Worm (Caenorhabditis elegans) whole organism, young adult: ENCODE results near the gene F42E8.1.

Experiments used
- C06A6.2 ChIP-seq: fragments of 200-800 bp; sonication (Bioruptor generic); conservative IDR thresholded peaks from 2 replicates; pipeline ENCODE4 v1.3.6; 2022; ENCODE audit warnings: missing genetic modification characterization, missing compliant biosample characterization
- C17E4.6 ChIP-seq: fragments of 200-800 bp; sonication (Bioruptor generic); IDR thresholded peaks from 2 replicates; pipeline ENCODE4 v1.3.6; 2022; ENCODE audit warnings: missing genetic modification reagents, missing genetic modification characterization, missing compliant biosample characterization
- F10E7.11 ChIP-seq: sonication (generic microtip); optimal IDR thresholded peaks from 2 replicates; lab custom pipeline; 2017; ENCODE audit warnings: mild to moderate bottlenecking, missing genetic modification characterization, moderate library complexity, missing compliant biosample characterization
- F37B4.10 ChIP-seq: fragments of 200-800 bp; sonication (Bioruptor generic); IDR thresholded peaks from 2 replicates; pipeline ENCODE4 v1.3.6; 2022; ENCODE audit warnings: missing genetic modification characterization, missing compliant biosample characterization
- F55B11.4 ChIP-seq: sonication (generic microtip); optimal IDR thresholded peaks from 2 replicates; lab custom pipeline; 2016; ENCODE audit warnings: missing compliant biosample characterization, missing genetic modification characterization, borderline replicate concordance; ENCODE audit not compliant: insufficient read depth
- K11D2.4 ChIP-seq: fragments of 200-800 bp; sonication (Bioruptor generic); IDR thresholded peaks from 2 replicates; pipeline ENCODE4 v1.3.6; 2022; ENCODE audit warnings: missing genetic modification reagents, missing genetic modification characterization, missing compliant biosample characterization
- K12H6.12 ChIP-seq: fragments of 200-800 bp; sonication (Bioruptor generic); optimal IDR thresholded peaks from 2 replicates; lab custom pipeline; 2018; ENCODE audit warnings: mild to moderate bottlenecking, missing genetic modification characterization, missing compliant biosample characterization
- T07F8.4 ChIP-seq: sonication (generic microtip); optimal IDR thresholded peaks from 2 replicates; lab custom pipeline; 2016; ENCODE audit warnings: mild to moderate bottlenecking, missing genetic modification characterization, moderate library complexity, missing compliant biosample characterization
- Y53F4B.3 ChIP-seq: fragments of 200-800 bp; sonication (Bioruptor generic); IDR thresholded peaks from 2 replicates; pipeline ENCODE4 v1.3.6; 2022; ENCODE audit warnings: missing genetic modification reagents, missing genetic modification characterization, missing compliant biosample characterization
- Y67H2A.10 ChIP-seq: fragments of 200-800 bp; sonication (Bioruptor generic); conservative IDR thresholded peaks from 2 replicates; pipeline ENCODE4 v1.3.6; 2022; ENCODE audit warnings: missing genetic modification reagents, missing genetic modification characterization, missing compliant biosample characterization
- ZK185.1 ChIP-seq: sonication (generic microtip); optimal IDR thresholded peaks from 2 replicates; lab custom pipeline; 2016; ENCODE audit warnings: mild to moderate bottlenecking, missing genetic modification characterization, missing compliant biosample characterization; ENCODE audit not compliant: poor library complexity, severe bottlenecking
- aptf-2 ChIP-seq: fragments of 200-800 bp; sonication (Bioruptor generic); conservative IDR thresholded peaks from 2 replicates; pipeline ENCODE4 v1.3.6; 2022; ENCODE audit warnings: missing genetic modification reagents, missing genetic modification characterization, missing compliant biosample characterization
- aptf-3 ChIP-seq: fragments of 200-800 bp; sonication (Bioruptor generic); IDR thresholded peaks from 2 replicates; pipeline ENCODE4 v1.3.6; 2022; ENCODE audit warnings: missing genetic modification characterization, missing compliant biosample characterization
- atf-7 ChIP-seq: sonication (generic microtip); optimal IDR thresholded peaks from 2 replicates; lab custom pipeline; 2017; ENCODE audit warnings: mild to moderate bottlenecking, missing genetic modification characterization, missing compliant biosample characterization
- athp-1 ChIP-seq: sonication (generic microtip); optimal IDR thresholded peaks from 2 replicates; lab custom pipeline; 2017; ENCODE audit warnings: mild to moderate bottlenecking, missing genetic modification characterization, missing compliant biosample characterization
- ccch-3 ChIP-seq: fragments of 200-800 bp; sonication (Bioruptor generic); optimal IDR thresholded peaks from 2 replicates; lab custom pipeline; 2018; ENCODE audit warnings: mild to moderate bottlenecking, missing genetic modification characterization, missing compliant biosample characterization
- cebp-2 ChIP-seq: fragments of 200-800 bp; sonication (Bioruptor generic); IDR thresholded peaks from 2 replicates; pipeline ENCODE4 v1.3.6; 2022; ENCODE audit warnings: missing genetic modification characterization, missing compliant biosample characterization
- ceh-40 ChIP-seq: fragments of 200-800 bp; sonication (Bioruptor generic); IDR thresholded peaks from 2 replicates; pipeline ENCODE4 v1.3.6; 2022; ENCODE audit warnings: missing genetic modification characterization, missing compliant biosample characterization
- ceh-58 ChIP-seq: fragments of 200-800 bp; sonication (Bioruptor generic); IDR thresholded peaks from 2 replicates; pipeline ENCODE4 v1.3.6; 2022; ENCODE audit warnings: missing genetic modification characterization, missing compliant biosample characterization
- ceh-91 ChIP-seq: fragments of 200-800 bp; sonication (Bioruptor generic); IDR thresholded peaks from 2 replicates; pipeline ENCODE4 v1.3.6; 2022; ENCODE audit warnings: missing genetic modification reagents, missing genetic modification characterization, missing compliant biosample characterization
- die-1 ChIP-seq: sonication (generic microtip); optimal IDR thresholded peaks from 2 replicates; lab custom pipeline; 2016; ENCODE audit warnings: missing genotype, mild to moderate bottlenecking, missing genetic modification characterization, missing compliant biosample characterization
- dpff-1 ChIP-seq: sonication (generic microtip); optimal IDR thresholded peaks from 2 replicates; lab custom pipeline; 2017; ENCODE audit warnings: mild to moderate bottlenecking, missing genetic modification characterization, missing compliant biosample characterization
- efl-1 ChIP-seq: fragments of 150-350 bp; optimal IDR thresholded peaks from 2 replicates; lab custom pipeline; 2014; ENCODE audit warnings: missing biosample characterization, missing genetic modification reagents, missing genetic modification characterization
- egl-18 ChIP-seq: fragments of 200-800 bp; sonication (Bioruptor generic); IDR thresholded peaks from 2 replicates; pipeline ENCODE4 v1.3.6; 2022; ENCODE audit warnings: missing genetic modification reagents, missing genetic modification characterization, missing compliant biosample characterization
- ets-4 ChIP-seq: fragments of 200-800 bp; sonication (Bioruptor generic); optimal IDR thresholded peaks from 2 replicates; lab custom pipeline; 2018; ENCODE audit warnings: mild to moderate bottlenecking, missing genetic modification characterization, missing compliant biosample characterization
- him-1 ChIP-seq: sonication (generic microtip); optimal IDR thresholded peaks from 2 replicates; lab custom pipeline; 2016; ENCODE audit warnings: missing genotype, missing genetic modification reagents, missing genetic modification characterization, missing compliant biosample characterization
- hrde-1 ChIP-seq: sonication (generic microtip); optimal IDR thresholded peaks from 2 replicates; lab custom pipeline; 2016; ENCODE audit warnings: missing genetic modification characterization, mild to moderate bottlenecking, missing compliant biosample characterization, moderate library complexity, missing genotype, missing genetic modification reagents, borderline replicate concordance
- lag-1 ChIP-seq: fragments of 200-800 bp; sonication (Bioruptor generic); IDR thresholded peaks from 2 replicates; pipeline ENCODE4 v1.3.6; 2022; ENCODE audit warnings: missing genetic modification reagents, missing genetic modification characterization, missing compliant biosample characterization
- let-607 ChIP-seq, 2 experiments: fragments of 200-800 bp in 1 of 2; sonication (Bioruptor generic) in 1 of 2; sonication (generic microtip) in 1 of 2; optimal IDR thresholded peaks; 2 replicates each; lab custom pipeline; 2016 to 2018; ENCODE audit warnings: mild to moderate bottlenecking in 2 of 2, missing compliant biosample characterization in 2 of 2, missing genetic modification characterization in 2 of 2, moderate library complexity in 2 of 2, missing genotype in 1 of 2
- lir-1 ChIP-seq: fragments of 200-800 bp; sonication (Bioruptor generic); conservative IDR thresholded peaks from 2 replicates; pipeline ENCODE4 v1.3.6; 2022; ENCODE audit warnings: missing genetic modification reagents, missing genetic modification characterization, missing compliant biosample characterization
- lsy-27 ChIP-seq: sonication (generic microtip); optimal IDR thresholded peaks from 2 replicates; lab custom pipeline; 2017; ENCODE audit warnings: missing genetic modification characterization, mild to moderate bottlenecking, missing compliant biosample characterization, antibody characterized with exemption, missing genotype, borderline replicate concordance; ENCODE audit not compliant: insufficient read depth
- madf-3 ChIP-seq: fragments of 200-800 bp; sonication (Bioruptor generic); IDR thresholded peaks from 2 replicates; pipeline ENCODE4 v1.3.6; 2022; ENCODE audit warnings: missing genetic modification reagents, missing genetic modification characterization, missing compliant biosample characterization
- madf-8 ChIP-seq: fragments of 200-800 bp; sonication (Bioruptor generic); conservative IDR thresholded peaks from 2 replicates; pipeline ENCODE4 v1.3.6; 2022; ENCODE audit warnings: missing genetic modification reagents, missing genetic modification characterization, missing compliant biosample characterization
- nhr-179 ChIP-seq: sonication (generic microtip); optimal IDR thresholded peaks from 2 replicates; lab custom pipeline; 2016; ENCODE audit warnings: mild to moderate bottlenecking, missing genetic modification characterization, missing compliant biosample characterization
- nhr-80 ChIP-seq: sonication (generic microtip); optimal IDR thresholded peaks from 2 replicates; lab custom pipeline; 2016; ENCODE audit warnings: missing genetic modification characterization, missing compliant biosample characterization
- nhr-90 ChIP-seq: sonication (generic microtip); optimal IDR thresholded peaks from 2 replicates; lab custom pipeline; 2016; ENCODE audit warnings: missing genotype, mild to moderate bottlenecking, missing genetic modification characterization, missing compliant biosample characterization
- pbrm-1 ChIP-seq: fragments of 200-800 bp; sonication (Bioruptor generic); IDR thresholded peaks from 2 replicates; pipeline ENCODE4 v1.3.6; 2022; ENCODE audit warnings: missing genetic modification reagents, missing genetic modification characterization, missing compliant biosample characterization
- pha-4 ChIP-seq: fragments of 150-350 bp; sonication (generic microtip); optimal IDR thresholded peaks from 2 replicates; lab custom pipeline; 2014; ENCODE audit warnings: missing biosample characterization, missing genetic modification reagents, missing genetic modification characterization
- rec-8 ChIP-seq, 2 experiments: sonication (generic microtip); optimal IDR thresholded peaks; 2 replicates each; lab custom pipeline; 2016; ENCODE audit warnings: mild to moderate bottlenecking in 2 of 2, missing genetic modification characterization in 2 of 2, missing genetic modification reagents in 2 of 2, missing genotype in 2 of 2, missing biosample characterization in 1 of 2, missing compliant biosample characterization in 1 of 2, moderate library complexity in 1 of 2
- repo-1 ChIP-seq: sonication (generic microtip); optimal IDR thresholded peaks from 2 replicates; lab custom pipeline; 2017; ENCODE audit warnings: mild to moderate bottlenecking, missing genetic modification characterization, missing compliant biosample characterization
- snpc-1.1 ChIP-seq: sonication (generic microtip); optimal IDR thresholded peaks from 2 replicates; lab custom pipeline; 2017; ENCODE audit warnings: missing genetic modification characterization, mild to moderate bottlenecking, missing compliant biosample characterization, antibody characterized with exemption, moderate library complexity, missing genotype, missing genetic modification reagents; ENCODE audit not compliant: insufficient read depth
- sptf-2 ChIP-seq: fragments of 200-800 bp; sonication (Bioruptor generic); optimal IDR thresholded peaks from 2 replicates; lab custom pipeline; 2018; ENCODE audit warnings: mild to moderate bottlenecking, missing genetic modification characterization, missing compliant biosample characterization
- tbp1 ChIP-seq: fragments of 200-800 bp; sonication (Bioruptor generic); optimal IDR thresholded peaks from 2 replicates; lab custom pipeline; 2018; ENCODE audit warnings: mild to moderate bottlenecking, missing genetic modification characterization, missing compliant biosample characterization
- ztf-22 ChIP-seq: fragments of 200-800 bp; sonication (Bioruptor generic); optimal IDR thresholded peaks from 2 replicates; lab custom pipeline; 2018; ENCODE audit warnings: mild to moderate bottlenecking, missing genetic modification characterization, moderate library complexity, missing compliant biosample characterization
- ztf-25 ChIP-seq: fragments of 200-800 bp; sonication (Bioruptor generic); IDR thresholded peaks from 2 replicates; pipeline ENCODE4 v1.3.6; 2022; ENCODE audit warnings: missing genetic modification reagents, missing genetic modification characterization, missing compliant biosample characterization
- ztf-28 ChIP-seq: fragments of 200-800 bp; sonication (Bioruptor generic); IDR thresholded peaks from 2 replicates; pipeline ENCODE4 v1.3.6; 2022; ENCODE audit warnings: missing genetic modification reagents, missing genetic modification characterization, missing compliant biosample characterization

F42E8.1 gene

ce11 chrV:13075432-13075831 lies 13.5 kb downstream of the F42E8.1 start:
- no peak for TF ChIP-seq Y67H2A.10 (GFP tag; lab: Robert Waterston, UW)

- TF ChIP-seq lsy-27 (tag; lab: Kevin White, UChicago), result no peak
- TF ChIP-seq repo-1, result no peak
- peak; percentile 38; the same call in 1 of the 2 replicates for TF ChIP-seq K11D2.4
- no peak for TF ChIP-seq aptf-3
- TF ChIP-seq aptf-2, result no peak
- TF ChIP-seq atf-7 (tag; lab: Kevin White, UChicago), result no peak
- no peak for TF ChIP-seq ztf-22 (GFP tag; lab: Kevin White, UChicago)
- no peak for TF ChIP-seq cebp-2 (GFP tag; lab: Robert Waterston, UW)
- TF ChIP-seq rec-8 (tag; optimal IDR thresholded peaks at IDR 0.05; lab: Kevin White, UChicago), result no peak
- no peak for TF ChIP-seq efl-1 (GFP tag; lab: Kevin White, UChicago)
- TF ChIP-seq F55B11.4 (tag; lab: Kevin White, UChicago), result no peak
- no peak for TF ChIP-seq athp-1 (tag; lab: Kevin White, UChicago)
- TF ChIP-seq ceh-40 (GFP tag; lab: Robert Waterston, UW), result no peak
- TF ChIP-seq ceh-58 (GFP tag; lab: Robert Waterston, UW), result no peak
- TF ChIP-seq C17E4.6 (GFP tag; lab: Robert Waterston, UW), result no peak
- no peak for TF ChIP-seq K12H6.12
- TF ChIP-seq C06A6.2 (GFP tag; lab: Robert Waterston, UW), result 0 out of 2 replicates have a peak, but pooled peaks have one; percentile 12
- no peak for TF ChIP-seq ets-4 (GFP tag; lab: Kevin White, UChicago)
- TF ChIP-seq tbp1 (GFP tag; lab: Kevin White, UChicago), result no peak
- TF ChIP-seq Y53F4B.3 (GFP tag; lab: Robert Waterston, UW), result no peak
- no peak for TF ChIP-seq ztf-25 (GFP tag; lab: Robert Waterston, UW)
- TF ChIP-seq pha-4 (tag; lab: Kevin White, UChicago), result no peak
- no peak for TF ChIP-seq ztf-28
- no peak for TF ChIP-seq ccch-3
- no peak for TF ChIP-seq dpff-1 (tag; lab: Kevin White, UChicago)
- TF ChIP-seq nhr-80 (tag; lab: Kevin White, UChicago), result peak; percentile 62
- TF ChIP-seq hrde-1 (tag; lab: Kevin White, UChicago), result no peak
- TF ChIP-seq let-607 (tag; optimal IDR thresholded peaks at IDR 0.05; lab: Kevin White, UChicago), result peak in 1 of 2 experiments; percentile 78
- no peak for TF ChIP-seq ceh-91
- TF ChIP-seq madf-8 (GFP tag; lab: Robert Waterston, UW), result no peak
- no peak for TF ChIP-seq F10E7.11 (tag; lab: Kevin White, UChicago)
- no peak for TF ChIP-seq snpc-1.1 (tag; lab: Kevin White, UChicago)
- TF ChIP-seq madf-3 (GFP tag; lab: Robert Waterston, UW), result no peak
- no peak for TF ChIP-seq nhr-179 (tag; lab: Kevin White, UChicago)
- TF ChIP-seq him-1 (tag; lab: Kevin White, UChicago), result no peak
- no peak for TF ChIP-seq ZK185.1 (tag; lab: Kevin White, UChicago)
- no peak for TF ChIP-seq sptf-2 (GFP tag; lab: Kevin White, UChicago)
- TF ChIP-seq lir-1, result no peak
- TF ChIP-seq F37B4.10 (GFP tag; lab: Robert Waterston, UW), result no peak
- no peak for TF ChIP-seq pbrm-1 (GFP tag; lab: Robert Waterston, UW)
- TF ChIP-seq die-1 (tag; lab: Kevin White, UChicago), result peak; percentile 45
- no peak for TF ChIP-seq T07F8.4 (tag; lab: Kevin White, UChicago)
- TF ChIP-seq lag-1 (GFP tag; lab: Robert Waterston, UW), result no peak
- TF ChIP-seq nhr-90, result no peak
- no peak for TF ChIP-seq egl-18 (GFP tag; lab: Robert Waterston, UW)
Observed at ce11 chrV:13081197-13081747, 19.3 kb downstream of the F42E8.1 start.
